Fruit fly (Drosophila melanogaster) whole organism, embryonic: Measurements from ENCODE around the gene CG42758.
A peak's percentile ranks its signal among the peaks of the same experiment; 100 is the strongest.

Source experiments
- ATbp ChIP-seq: fragments of 200-800 bp; sonication (Bioruptor generic); optimal IDR thresholded peaks from 2 replicates; lab custom pipeline; 2017; ENCODE audit warnings: missing biosample characterization, mild to moderate bottlenecking, missing genetic modification characterization, missing genetic modification reagents
- Asciz ChIP-seq: fragments of 200-800 bp; sonication (Bioruptor generic); optimal IDR thresholded peaks from 2 replicates; lab custom pipeline; 2017; ENCODE audit warnings: missing biosample characterization, mild to moderate bottlenecking, missing genetic modification characterization, missing genetic modification reagents
- Atf-2 ChIP-seq: fragments of 200-800 bp; sonication (Bioruptor generic); optimal IDR thresholded peaks from 2 replicates; lab custom pipeline; 2016; ENCODE audit warnings: missing biosample characterization, missing genetic modification characterization
- Bdp1 ChIP-seq: fragments of 200-800 bp; sonication (Bioruptor generic); optimal IDR thresholded peaks from 3 replicates; lab custom pipeline; 2016; ENCODE audit warnings: missing biosample characterization, missing genetic modification characterization
- CG1024 ChIP-seq: fragments of 200-800 bp; sonication (Bioruptor generic); IDR thresholded peaks from 2 replicates; pipeline ENCODE4 v1.3.6; 2022; ENCODE audit warnings: missing biosample characterization, missing genetic modification characterization
- CG11695 ChIP-seq: fragments of 200-800 bp; sonication (Bioruptor generic); IDR thresholded peaks from 3 replicates; pipeline ENCODE4 v1.3.6; 2022; ENCODE audit warnings: missing biosample characterization, missing genetic modification characterization
- CG11696 ChIP-seq: fragments of 200-800 bp; sonication (Bioruptor generic); IDR thresholded peaks from 2 replicates; pipeline ENCODE4 v1.3.6; 2022; ENCODE audit warnings: missing biosample characterization, missing genetic modification characterization
- CG13894 ChIP-seq: fragments of 200-800 bp; sonication (Bioruptor generic); optimal IDR thresholded peaks from 3 replicates; lab custom pipeline; 2018; ENCODE audit warnings: missing biosample characterization, mild to moderate bottlenecking, missing genetic modification characterization, moderate library complexity
- CG15514 ChIP-seq: fragments of 200-800 bp; sonication (Bioruptor generic); optimal IDR thresholded peaks from 3 replicates; lab custom pipeline; 2017; ENCODE audit warnings: missing biosample characterization, missing genetic modification characterization, mild to moderate bottlenecking, moderate library complexity, missing genetic modification reagents
- CG16863 ChIP-seq: fragments of 200-800 bp; sonication (Bioruptor generic); optimal IDR thresholded peaks from 3 replicates; lab custom pipeline; 2016; ENCODE audit warnings: missing biosample characterization, missing genetic modification characterization
- CG17385 ChIP-seq: fragments of 200-800 bp; sonication (Bioruptor generic); optimal IDR thresholded peaks from 3 replicates; lab custom pipeline; 2018; ENCODE audit warnings: missing biosample characterization, mild to moderate bottlenecking, missing genetic modification characterization
- CG17568 ChIP-seq: fragments of 200-800 bp; sonication (Bioruptor generic); optimal IDR thresholded peaks from 2 replicates; lab custom pipeline; 2018; ENCODE audit warnings: missing biosample characterization, mild to moderate bottlenecking, missing genetic modification characterization, moderate library complexity
- CG2116 ChIP-seq: fragments of 200-800 bp; sonication (Bioruptor generic); optimal IDR thresholded peaks from 3 replicates; lab custom pipeline; 2018; ENCODE audit warnings: missing biosample characterization, mild to moderate bottlenecking, missing genetic modification characterization
- CG2120 ChIP-seq: fragments of 200-800 bp; sonication (Bioruptor generic); optimal IDR thresholded peaks from 3 replicates; lab custom pipeline; 2016; ENCODE audit warnings: missing biosample characterization, missing genetic modification characterization
- CG3847 ChIP-seq: fragments of 200-800 bp; sonication (Bioruptor generic); IDR thresholded peaks from 2 replicates; pipeline ENCODE4 v1.3.6; 2022; ENCODE audit warnings: missing biosample characterization, missing genetic modification characterization
- CG3995 ChIP-seq: fragments of 200-800 bp; sonication (Bioruptor generic); optimal IDR thresholded peaks from 3 replicates; lab custom pipeline; 2016; ENCODE audit warnings: missing biosample characterization, missing genetic modification characterization
- CG4707 ChIP-seq: fragments of 200-800 bp; sonication (Bioruptor generic); optimal IDR thresholded peaks from 2 replicates; lab custom pipeline; 2018; ENCODE audit warnings: missing biosample characterization, mild to moderate bottlenecking, missing genetic modification characterization, moderate library complexity
- CG5180 ChIP-seq: fragments of 200-800 bp; sonication (Bioruptor generic); optimal IDR thresholded peaks from 3 replicates; lab custom pipeline; 2017; ENCODE audit warnings: missing biosample characterization, missing genetic modification characterization, mild to moderate bottlenecking, moderate library complexity, missing genetic modification reagents
- CG5245 ChIP-seq: fragments of 200-800 bp; sonication (Bioruptor generic); optimal IDR thresholded peaks from 3 replicates; lab custom pipeline; 2016; ENCODE audit warnings: missing biosample characterization, missing genetic modification characterization
- CG6175 ChIP-seq: fragments of 200-800 bp; sonication (Bioruptor generic); IDR thresholded peaks from 3 replicates; pipeline ENCODE4 v1.3.6; 2022; ENCODE audit warnings: missing biosample characterization, missing genetic modification characterization
- CG6689 ChIP-seq: fragments of 200-800 bp; sonication (Bioruptor generic); IDR thresholded peaks from 2 replicates; pipeline ENCODE4 v1.3.6; 2022; ENCODE audit warnings: missing biosample characterization, missing genetic modification characterization
- CG6854 ChIP-seq: fragments of 200-800 bp; sonication (Bioruptor generic); optimal IDR thresholded peaks from 3 replicates; lab custom pipeline; 2017; ENCODE audit warnings: missing biosample characterization, mild to moderate bottlenecking, missing genetic modification characterization
- CG9215 ChIP-seq: fragments of 200-800 bp; sonication (Bioruptor generic); IDR thresholded peaks from 2 replicates; pipeline ENCODE4 v1.3.6; 2022; ENCODE audit warnings: missing biosample characterization, missing genetic modification characterization
- D19A ChIP-seq: fragments of 200-800 bp; optimal IDR thresholded peaks from 3 replicates; lab custom pipeline; 2019; ENCODE audit warnings: missing biosample characterization, mild to moderate bottlenecking, missing genetic modification characterization, moderate library complexity
- HHEX ChIP-seq: fragments of 200-800 bp; sonication (Bioruptor generic); optimal IDR thresholded peaks from 3 replicates; lab custom pipeline; 2017; ENCODE audit warnings: missing biosample characterization, mild to moderate bottlenecking, missing genetic modification characterization, missing genetic modification reagents
- HmgZ ChIP-seq: fragments of 200-800 bp; sonication (Bioruptor generic); optimal IDR thresholded peaks from 2 replicates; lab custom pipeline; 2018; ENCODE audit warnings: missing biosample characterization, mild to moderate bottlenecking, missing genetic modification characterization
- Med ChIP-seq: fragments of 200-800 bp; sonication (Bioruptor generic); peaks from one replicate; lab custom pipeline; 2016; ENCODE audit warnings: missing biosample characterization, missing genetic modification characterization, mild to moderate bottlenecking, inconsistent platforms, moderate library complexity
- Meics ChIP-seq: fragments of 200-800 bp; sonication (Bioruptor generic); optimal IDR thresholded peaks from 2 replicates; lab custom pipeline; 2017; ENCODE audit warnings: missing biosample characterization, mild to moderate bottlenecking, missing genetic modification characterization
- NFAT ChIP-seq: fragments of 200-800 bp; sonication (Bioruptor generic); IDR thresholded peaks from 2 replicates; pipeline ENCODE4 v1.3.6; 2022; ENCODE audit warnings: missing biosample characterization, missing genetic modification characterization
- Pdp1 ChIP-seq, 2 experiments: fragments of 200-800 bp; sonication (Bioruptor generic); optimal IDR thresholded peaks; 3 replicates each; lab custom pipeline; 2016; ENCODE audit warnings: missing biosample characterization in 2 of 2, missing genetic modification characterization in 2 of 2, mild to moderate bottlenecking in 1 of 2, moderate library complexity in 1 of 2
- Sox100B ChIP-seq: fragments of 200-800 bp; sonication (Bioruptor generic); optimal IDR thresholded peaks from 3 replicates; lab custom pipeline; 2018; ENCODE audit warnings: missing biosample characterization, mild to moderate bottlenecking, missing genetic modification characterization
- Tbp ChIP-seq: fragments of >200 bp; optimal IDR thresholded peaks from 2 replicates; lab custom pipeline; 2018; ENCODE audit warnings: missing biosample characterization, missing genetic modification characterization
- ac ChIP-seq: fragments of 200-800 bp; sonication (Bioruptor generic); optimal IDR thresholded peaks from 3 replicates; lab custom pipeline; 2017; ENCODE audit warnings: missing biosample characterization, mild to moderate bottlenecking, missing genetic modification characterization
- al ChIP-seq: fragments of 200-800 bp; sonication (Bioruptor generic); IDR thresholded peaks from 2 replicates; pipeline ENCODE4 v1.3.6; 2022; ENCODE audit warnings: missing biosample characterization, missing genetic modification characterization
- amos ChIP-seq: fragments of 200-800 bp; sonication (Bioruptor generic); IDR thresholded peaks from 2 replicates; pipeline ENCODE4 v1.3.6; 2022; ENCODE audit warnings: missing biosample characterization, missing genetic modification characterization; ENCODE audit not compliant: partially characterized antibody
- ara ChIP-seq: fragments of 200-800 bp; sonication (Bioruptor generic); IDR thresholded peaks from 2 replicates; pipeline ENCODE4 v1.3.6; 2022; ENCODE audit warnings: missing biosample characterization, missing genetic modification characterization
- cato ChIP-seq: fragments of 200-800 bp; sonication (Bioruptor generic); optimal IDR thresholded peaks from 2 replicates; lab custom pipeline; 2016; ENCODE audit warnings: missing biosample characterization, missing genetic modification characterization, borderline replicate concordance
- crp ChIP-seq, 2 experiments: fragments of 200-800 bp; sonication (Bioruptor generic); optimal IDR thresholded peaks; 2 replicates in 1 of 2; 3 replicates in 1 of 2; lab custom pipeline; 2017; ENCODE audit warnings: missing biosample characterization in 2 of 2, missing genetic modification characterization in 2 of 2, mild to moderate bottlenecking in 1 of 2, moderate library complexity in 1 of 2
- dati ChIP-seq: fragments of 200-800 bp; sonication (Bioruptor generic); IDR thresholded peaks from 2 replicates; pipeline ENCODE4 v1.3.6; 2022; ENCODE audit warnings: missing biosample characterization, missing genetic modification characterization
- grau ChIP-seq: fragments of 200-800 bp; optimal IDR thresholded peaks from 3 replicates; lab custom pipeline; 2019; ENCODE audit warnings: missing biosample characterization, mild to moderate bottlenecking, missing genetic modification characterization, moderate library complexity
- gro ChIP-seq: fragments of 200-800 bp; sonication (Bioruptor generic); optimal IDR thresholded peaks from 2 replicates; lab custom pipeline; 2016; ENCODE audit warnings: missing biosample characterization, missing genetic modification characterization
- gsb-n ChIP-seq: fragments of 200-800 bp; sonication (Bioruptor generic); optimal IDR thresholded peaks from 3 replicates; lab custom pipeline; 2018; ENCODE audit warnings: missing biosample characterization, mild to moderate bottlenecking, missing genetic modification characterization
- hth ChIP-seq: fragments of >200 bp; optimal IDR thresholded peaks from 2 replicates; lab custom pipeline; 2017; ENCODE audit warnings: inconsistent platforms
- maf-S ChIP-seq: fragments of 200-800 bp; sonication (Bioruptor generic); optimal IDR thresholded peaks from 2 replicates; lab custom pipeline; 2016; ENCODE audit warnings: missing biosample characterization, missing genetic modification characterization
- odd ChIP-seq: fragments of 200-800 bp; sonication (Bioruptor generic); optimal IDR thresholded peaks from 2 replicates; lab custom pipeline; 2017; ENCODE audit warnings: missing biosample characterization, mild to moderate bottlenecking, missing genetic modification characterization
- onecut ChIP-seq: fragments of 200-800 bp; sonication (Bioruptor generic); IDR thresholded peaks from 2 replicates; pipeline ENCODE4 v1.3.6; 2022; ENCODE audit warnings: missing biosample characterization, missing genetic modification characterization
- org-1 ChIP-seq: fragments of 200-800 bp; sonication (Bioruptor generic); optimal IDR thresholded peaks from 2 replicates; lab custom pipeline; 2017; ENCODE audit warnings: missing biosample characterization, missing genetic modification characterization
- repo ChIP-seq: fragments of 200-800 bp; sonication (Bioruptor generic); optimal IDR thresholded peaks from 2 replicates; lab custom pipeline; 2016; ENCODE audit warnings: missing biosample characterization, missing genetic modification characterization
- sens ChIP-seq: fragments of 200-800 bp; sonication (Bioruptor generic); peaks from one replicate; lab custom pipeline; 2016; ENCODE audit warnings: missing biosample characterization, missing genetic modification characterization
- sob ChIP-seq: fragments of 200-800 bp; sonication (Bioruptor generic); IDR thresholded peaks from 2 replicates; pipeline ENCODE4 v1.3.6; 2022; ENCODE audit warnings: missing biosample characterization, missing genetic modification characterization
- tll ChIP-seq, 2 experiments: fragments of 200-800 bp in 1 of 2; fragments of >200 bp in 1 of 2; sonication (Bioruptor generic) in 1 of 2; optimal IDR thresholded peaks; 2 replicates each; lab custom pipeline; 2017 to 2019; ENCODE audit warnings: missing biosample characterization in 2 of 2, missing genetic modification characterization in 2 of 2, mild to moderate bottlenecking in 1 of 2, moderate library complexity in 1 of 2
- zf30C ChIP-seq: fragments of 200-800 bp; sonication (Bioruptor generic); optimal IDR thresholded peaks from 3 replicates; lab custom pipeline; 2018; ENCODE audit warnings: missing biosample characterization, mild to moderate bottlenecking, missing genetic modification characterization

Gene CG42758

DNA sequence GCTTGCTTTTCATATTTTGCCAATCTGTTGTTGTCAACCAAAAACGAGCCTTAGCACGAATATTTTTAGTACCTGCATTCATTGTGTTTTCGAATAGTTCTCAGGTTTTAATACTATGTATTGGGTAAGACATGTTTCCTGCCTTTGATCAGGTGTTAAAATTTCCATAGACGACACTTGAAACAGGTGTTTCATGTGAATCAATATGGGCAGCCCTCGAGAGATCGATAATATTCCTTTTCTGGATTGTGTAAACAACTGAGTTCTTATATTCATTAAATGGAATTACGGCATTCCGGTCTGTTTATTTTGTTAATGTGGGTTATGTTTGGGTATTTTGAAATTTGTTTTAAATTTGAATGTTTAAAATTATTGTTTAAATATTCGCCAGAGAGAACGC, 18.0 kb upstream of the CG42758 start:
- TF ChIP-seq D19A (tag; lab: Kevin White, UChicago) (no peak), CG15514 (GFP tag; lab: Kevin White, UChicago) (peak; percentile 29), grau (tag; lab: Kevin White, UChicago) (no peak), sob (GFP tag; lab: Robert Waterston, UW) (peak; percentile 39; the same call in 1 of the 2 replicates), CG6854 (GFP tag; lab: Kevin White, UChicago) (peak; percentile 15), CG11695 (GFP tag; lab: Robert Waterston, UW) (0 out of 3 replicates have a peak, but pooled peaks have one; percentile 16), Meics (GFP tag; lab: Kevin White, UChicago) (peak; percentile 30), onecut (GFP tag; lab: Robert Waterston, UW) (peak; percentile 34; the same call in 1 of the 2 replicates), CG13894 (tag; lab: Kevin White, UChicago) (no peak), CG5245 (GFP tag; lab: Kevin White, UChicago) (no peak), crp (GFP tag; optimal IDR thresholded peaks at IDR 0.05; lab: Kevin White, UChicago) (no peak), Bdp1 (GFP tag; lab: Kevin White, UChicago) (no peak), Tbp (GFP tag; lab: Kevin White, UChicago) (no peak), CG11696 (GFP tag; lab: Robert Waterston, UW) (no peak), ATbp (GFP tag; lab: Kevin White, UChicago) (peak; percentile 52), HmgZ (tag; lab: Kevin White, UChicago) (no peak), amos (no peak), CG6175 (no peak), CG1024 (GFP tag; lab: Robert Waterston, UW) (no peak), gsb-n (tag; lab: Kevin White, UChicago) (no peak), CG3847 (no peak), CG17568 (GFP tag; lab: Kevin White, UChicago) (peak; percentile 49), dati (no peak), Pdp1 (GFP tag; optimal IDR thresholded peaks at IDR 0.05; lab: Kevin White, UChicago) (peak in 1 of 2 experiments; percentile 18), Atf-2 (GFP tag; lab: Kevin White, UChicago) (no peak), CG17385 (GFP tag; lab: Kevin White, UChicago) (no peak), CG16863 (GFP tag; lab: Kevin White, UChicago) (no peak), CG5180 (GFP tag; lab: Kevin White, UChicago) (no peak), cato (GFP tag; lab: Kevin White, UChicago) (no peak), gro (GFP tag; lab: Kevin White, UChicago) (peak; percentile 37), CG6689 (no peak), CG4707 (peak; percentile 31), org-1 (GFP tag; lab: Kevin White, UChicago) (peak; percentile 27), HHEX (GFP tag; lab: Kevin White, UChicago) (peak; percentile 55), zf30C (no peak), CG2116 (GFP tag; lab: Kevin White, UChicago) (no peak), ac (peak; percentile 2), CG2120 (GFP tag; lab: Kevin White, UChicago) (no peak), repo (GFP tag; lab: Kevin White, UChicago) (no peak), maf-S (no peak), CG9215 (GFP tag; lab: Robert Waterston, UW) (no peak), ara (GFP tag; lab: Robert Waterston, UW) (no peak), NFAT (GFP tag; lab: Robert Waterston, UW) (no peak), sens (GFP tag; lab: Kevin White, UChicago) (peak; percentile 78), odd (GFP tag; lab: Kevin White, UChicago) (peak; percentile 32), al (GFP tag; lab: Robert Waterston, UW) (no peak), hth (lab: Kevin White, UChicago) (no peak), tll (GFP tag; optimal IDR thresholded peaks at IDR 0.05; lab: Kevin White, UChicago) (no peak), Sox100B (GFP tag; lab: Kevin White, UChicago) (peak; percentile 1), Asciz (GFP tag; lab: Kevin White, UChicago) (peak; percentile 19), CG3995 (GFP tag; lab: Kevin White, UChicago) (no peak), Med (GFP tag; lab: Kevin White, UChicago) (peak; percentile 70)
